Worm (Caenorhabditis elegans) whole organism, late embryonic: Measurements from ENCODE around the gene unc-119.

Experiments used
- C08G9.2 ChIP-seq: sonication (generic microtip); optimal IDR thresholded peaks from 2 replicates; lab custom pipeline; 2016; ENCODE audit warnings: mild to moderate bottlenecking, missing genetic modification characterization, moderate library complexity, missing compliant biosample characterization
- C38D4.7 ChIP-seq: fragments of 200-800 bp; sonication (Bioruptor generic); optimal IDR thresholded peaks from 2 replicates; lab custom pipeline; 2018; ENCODE audit warnings: mild to moderate bottlenecking, missing genetic modification characterization, moderate library complexity, missing compliant biosample characterization
- F13H6.1 ChIP-seq: sonication (generic microtip); optimal IDR thresholded peaks from 2 replicates; lab custom pipeline; 2016; ENCODE audit warnings: missing genetic modification characterization, missing compliant biosample characterization
- K02D7.2 ChIP-seq: sonication (generic microtip); optimal IDR thresholded peaks from 2 replicates; lab custom pipeline; 2017; ENCODE audit warnings: mild to moderate bottlenecking, missing genetic modification characterization, missing compliant biosample characterization
- K09A11.1 ChIP-seq: sonication (generic microtip); optimal IDR thresholded peaks from 2 replicates; lab custom pipeline; 2017; ENCODE audit warnings: antibody characterized with exemption, mild to moderate bottlenecking, missing genetic modification characterization, missing compliant biosample characterization; ENCODE audit not compliant: insufficient read depth
- Y22D7AL.16 ChIP-seq: sonication (generic microtip); optimal IDR thresholded peaks from 2 replicates; lab custom pipeline; 2016; ENCODE audit warnings: missing genetic modification characterization, missing compliant biosample characterization
- ceh-14 ChIP-seq: sonication (generic microtip); optimal IDR thresholded peaks from 2 replicates; lab custom pipeline; 2016; ENCODE audit warnings: missing genotype, missing genetic modification characterization, missing compliant biosample characterization
- ceh-18 ChIP-seq: sonication (generic microtip); optimal IDR thresholded peaks from 2 replicates; lab custom pipeline; 2016; ENCODE audit warnings: missing genetic modification characterization, missing compliant biosample characterization
- ceh-2 ChIP-seq: sonication (generic microtip); optimal IDR thresholded peaks from 2 replicates; lab custom pipeline; 2016; ENCODE audit warnings: missing genotype, missing genetic modification characterization, missing compliant biosample characterization
- ceh-22 ChIP-seq: sonication (generic microtip); optimal IDR thresholded peaks from 2 replicates; lab custom pipeline; 2017; ENCODE audit warnings: missing biosample characterization, missing genetic modification characterization
- ceh-24 ChIP-seq: sonication (generic microtip); optimal IDR thresholded peaks from 2 replicates; lab custom pipeline; 2016; ENCODE audit warnings: mild to moderate bottlenecking, missing genetic modification characterization, missing compliant biosample characterization
- ceh-30 ChIP-seq: fragments of 150-350 bp; optimal IDR thresholded peaks from 2 replicates; lab custom pipeline; 2014; ENCODE audit warnings: missing biosample characterization, missing genetic modification characterization
- ceh-31 ChIP-seq: sonication (generic microtip); optimal IDR thresholded peaks from 2 replicates; lab custom pipeline; 2016; ENCODE audit warnings: missing genetic modification characterization, missing compliant biosample characterization
- ceh-45 ChIP-seq: fragments of 200-800 bp; sonication (Bioruptor generic); IDR thresholded peaks from 2 replicates; pipeline ENCODE4 v1.3.6; 2022; ENCODE audit warnings: missing genetic modification reagents, missing genetic modification characterization, missing compliant biosample characterization
- ceh-9 ChIP-seq: sonication (generic microtip); optimal IDR thresholded peaks from 2 replicates; lab custom pipeline; 2016; ENCODE audit warnings: mild to moderate bottlenecking, missing genetic modification characterization, inconsistent platforms, missing compliant biosample characterization
- che-1 ChIP-seq: sonication (generic microtip); optimal IDR thresholded peaks from 2 replicates; lab custom pipeline; 2016; ENCODE audit warnings: mild to moderate bottlenecking, missing genetic modification characterization, missing compliant biosample characterization
- elt-2 ChIP-seq: sonication (generic microtip); optimal IDR thresholded peaks from 2 replicates; lab custom pipeline; 2016; ENCODE audit warnings: missing genetic modification reagents, missing genetic modification characterization, missing compliant biosample characterization
- elt-4 ChIP-seq: sonication (generic microtip); optimal IDR thresholded peaks from 2 replicates; lab custom pipeline; 2016; ENCODE audit warnings: missing genetic modification characterization, missing compliant biosample characterization
- ets-4 ChIP-seq: sonication (generic microtip); optimal IDR thresholded peaks from 2 replicates; lab custom pipeline; 2016; ENCODE audit warnings: missing genetic modification characterization, missing compliant biosample characterization
- fax-1 ChIP-seq: sonication (generic microtip); optimal IDR thresholded peaks from 2 replicates; lab custom pipeline; 2016; ENCODE audit warnings: missing genotype, missing genetic modification characterization, missing compliant biosample characterization
- fkh-6 ChIP-seq: sonication (generic microtip); optimal IDR thresholded peaks from 2 replicates; lab custom pipeline; 2016; ENCODE audit warnings: missing genetic modification characterization, missing compliant biosample characterization
- gmeb-2 ChIP-seq: sonication (generic microtip); optimal IDR thresholded peaks from 2 replicates; lab custom pipeline; 2016; ENCODE audit warnings: missing genetic modification characterization, inconsistent platforms, missing compliant biosample characterization
- hlh-13 ChIP-seq: fragments of 200-800 bp; sonication (Bioruptor generic); optimal IDR thresholded peaks from 2 replicates; lab custom pipeline; 2018; ENCODE audit warnings: mild to moderate bottlenecking, missing genetic modification characterization, missing compliant biosample characterization
- hlh-15 ChIP-seq: sonication (generic microtip); optimal IDR thresholded peaks from 2 replicates; lab custom pipeline; 2016; ENCODE audit warnings: missing genetic modification characterization, missing compliant biosample characterization
- hlh-30 ChIP-seq: sonication (generic microtip); optimal IDR thresholded peaks from 2 replicates; lab custom pipeline; 2017; ENCODE audit warnings: antibody characterized with exemption, missing genetic modification characterization, missing compliant biosample characterization; ENCODE audit not compliant: insufficient read depth
- hlh-6 ChIP-seq: sonication (generic microtip); optimal IDR thresholded peaks from 2 replicates; lab custom pipeline; 2016; ENCODE audit warnings: missing genotype, missing genetic modification characterization, missing compliant biosample characterization
- lim-6 ChIP-seq: sonication (generic microtip); optimal IDR thresholded peaks from 2 replicates; lab custom pipeline; 2016; ENCODE audit warnings: missing genetic modification characterization, missing compliant biosample characterization
- mec-3 ChIP-seq: sonication (generic microtip); optimal IDR thresholded peaks from 2 replicates; lab custom pipeline; 2016; ENCODE audit warnings: borderline replicate concordance, missing genetic modification characterization, missing compliant biosample characterization
- nhr-232 ChIP-seq: sonication (generic microtip); optimal IDR thresholded peaks from 2 replicates; lab custom pipeline; 2016; ENCODE audit warnings: missing genetic modification characterization, missing compliant biosample characterization
- npax-4 ChIP-seq: sonication (generic microtip); optimal IDR thresholded peaks from 2 replicates; lab custom pipeline; 2016; ENCODE audit warnings: missing genetic modification characterization, missing compliant biosample characterization
- pat-9 ChIP-seq: fragments of 200-800 bp; sonication (Bioruptor generic); optimal IDR thresholded peaks from 2 replicates; lab custom pipeline; 2018; ENCODE audit warnings: mild to moderate bottlenecking, missing genetic modification characterization, moderate library complexity, missing compliant biosample characterization
- pha-2 ChIP-seq: sonication (generic microtip); optimal IDR thresholded peaks from 2 replicates; lab custom pipeline; 2017; ENCODE audit warnings: mild to moderate bottlenecking, missing genetic modification characterization, missing compliant biosample characterization
- pha-4 ChIP-seq: fragments of 150-350 bp; optimal IDR thresholded peaks from 2 replicates; lab custom pipeline; 2018; ENCODE audit warnings: missing biosample characterization, missing genetic modification reagents, missing genetic modification characterization
- pqm-1 ChIP-seq: sonication (generic microtip); optimal IDR thresholded peaks from 2 replicates; lab custom pipeline; 2016; ENCODE audit warnings: missing genetic modification characterization, missing compliant biosample characterization
- ref-2 ChIP-seq: sonication (generic microtip); optimal IDR thresholded peaks from 2 replicates; lab custom pipeline; 2016; ENCODE audit warnings: missing genetic modification characterization, missing compliant biosample characterization
- sdc-2 ChIP-seq: sonication (generic microtip); optimal IDR thresholded peaks from 2 replicates; lab custom pipeline; 2016; ENCODE audit warnings: missing genotype, missing genetic modification characterization, missing compliant biosample characterization
- sox-4 ChIP-seq: sonication (generic microtip); optimal IDR thresholded peaks from 2 replicates; lab custom pipeline; 2017; ENCODE audit warnings: mild to moderate bottlenecking, missing genetic modification characterization, inconsistent platforms, missing compliant biosample characterization
- tbx-2 ChIP-seq: sonication (generic microtip); optimal IDR thresholded peaks from 2 replicates; lab custom pipeline; 2016; ENCODE audit warnings: missing genetic modification characterization, missing compliant biosample characterization
- ttx-3 ChIP-seq: sonication (generic microtip); optimal IDR thresholded peaks from 2 replicates; lab custom pipeline; 2016; ENCODE audit warnings: missing genetic modification reagents, missing genetic modification characterization, missing compliant biosample characterization
- unc-55 ChIP-seq: sonication (generic microtip); optimal IDR thresholded peaks from 2 replicates; lab custom pipeline; 2017; ENCODE audit warnings: missing biosample characterization, missing genetic modification reagents, missing genetic modification characterization
- zip-5 ChIP-seq: sonication (generic microtip); optimal IDR thresholded peaks from 2 replicates; lab custom pipeline; 2016; ENCODE audit warnings: missing genetic modification characterization, missing compliant biosample characterization
- ztf-16 ChIP-seq: sonication (generic microtip); optimal IDR thresholded peaks from 2 replicates; lab custom pipeline; 2017; ENCODE audit warnings: missing genetic modification characterization, missing compliant biosample characterization

Gene unc-119

ce11 chrIII:10939184-10939583 lies 36.7 kb downstream of the unc-119 start:
- no peak for TF ChIP-seq ets-4 (tag; lab: Kevin White, UChicago)
- no peak for TF ChIP-seq ceh-18 (tag; lab: Kevin White, UChicago)
- TF ChIP-seq C38D4.7 (GFP tag; lab: Kevin White, UChicago) = no peak
- no peak for TF ChIP-seq ceh-22
- no peak for TF ChIP-seq fkh-6 (tag; lab: Kevin White, UChicago)
- TF ChIP-seq hlh-30 (tag; lab: Kevin White, UChicago) = no peak

ce11 chrIII:10942905-10943304 lies 40.5 kb downstream of the unc-119 start:
- no peak for TF ChIP-seq ets-4 (tag; lab: Kevin White, UChicago)
- no peak for TF ChIP-seq pha-2 (tag; lab: Kevin White, UChicago)
- TF ChIP-seq ttx-3 (tag; lab: Kevin White, UChicago) = no peak
- TF ChIP-seq che-1 (tag; lab: Kevin White, UChicago) = no peak
- TF ChIP-seq unc-55 (GFP tag; lab: Kevin White, UChicago) = no peak
- no peak for TF ChIP-seq ceh-30 (tag; lab: Kevin White, UChicago)
- TF ChIP-seq pat-9 = no peak
- no peak for TF ChIP-seq K02D7.2 (tag; lab: Kevin White, UChicago)
- no peak for TF ChIP-seq elt-4 (tag; lab: Kevin White, UChicago)
- no peak for TF ChIP-seq npax-4 (tag; lab: Kevin White, UChicago)
- TF ChIP-seq K09A11.1 (tag; lab: Kevin White, UChicago) = no peak
- TF ChIP-seq nhr-232 = no peak
- no peak for TF ChIP-seq C08G9.2
- TF ChIP-seq ceh-45 = no peak
- no peak for TF ChIP-seq ceh-18 (tag; lab: Kevin White, UChicago)
- TF ChIP-seq hlh-15 = no peak
- TF ChIP-seq ceh-31 = no peak
- no peak for TF ChIP-seq tbx-2
- TF ChIP-seq, all 69 proteins: peak for 0

- TF ChIP-seq fkh-6 (tag; lab: Kevin White, UChicago) (no peak), hlh-6 (tag; lab: Kevin White, UChicago) (no peak), ceh-30 (tag; lab: Kevin White, UChicago) (no peak), zip-5 (tag; lab: Kevin White, UChicago) (no peak), hlh-13 (no peak), ceh-14 (tag; lab: Kevin White, UChicago) (no peak), elt-4 (tag; lab: Kevin White, UChicago) (no peak), ceh-18 (tag; lab: Kevin White, UChicago) (no peak), pha-2 (tag; lab: Kevin White, UChicago) (no peak), lim-6 (tag; lab: Kevin White, UChicago) (no peak), pha-4 (no peak), fax-1 (tag; lab: Kevin White, UChicago) (no peak), pat-9 (no peak), ref-2 (tag; lab: Kevin White, UChicago) (no peak)
Measured at ce11 chrIII:10945537-10945936, 43.1 kb downstream of the unc-119 start.

- TF ChIP-seq Y22D7AL.16 (tag; lab: Kevin White, UChicago) (no peak), gmeb-2 (no peak), elt-2 (no peak), ceh-45 (no peak), F13H6.1 (tag; lab: Kevin White, UChicago) (no peak), che-1 (tag; lab: Kevin White, UChicago) (no peak), ttx-3 (tag; lab: Kevin White, UChicago) (no peak), sdc-2 (tag; lab: Kevin White, UChicago) (no peak), hlh-30 (tag; lab: Kevin White, UChicago) (no peak), ceh-24 (tag; lab: Kevin White, UChicago) (no peak), sox-4 (no peak), pqm-1 (no peak), mec-3 (tag; lab: Kevin White, UChicago) (no peak), ceh-2 (no peak), ceh-9 (tag; lab: Kevin White, UChicago) (no peak), npax-4 (tag; lab: Kevin White, UChicago) (no peak), ceh-14 (tag; lab: Kevin White, UChicago) (no peak), ets-4 (tag; lab: Kevin White, UChicago) (no peak), ztf-16 (tag; lab: Kevin White, UChicago) (no peak)
Measured at ce11 chrIII:10947155-10947554, 44.7 kb downstream of the unc-119 start, which contains the start of gene strd-1. TSS of gene strd-1 (plus strand) at chrIII:10947455.
